Worm (Caenorhabditis elegans) whole organism, L1 larva: ENCODE data around the gene ptr-4.

ENCODE experiments used
- C34B4.2 ChIP-seq: sonication (generic microtip); optimal IDR thresholded peaks from 2 replicates; lab custom pipeline; 2017; ENCODE audit warnings: mild to moderate bottlenecking, missing genetic modification characterization, missing compliant biosample characterization
- Y116A8C.19 ChIP-seq: sonication (generic microtip); optimal IDR thresholded peaks from 2 replicates; lab custom pipeline; 2016; ENCODE audit warnings: missing compliant biosample characterization, missing genetic modification characterization, borderline replicate concordance
- alr-1 ChIP-seq: fragments of 200-800 bp; sonication (Bioruptor generic); optimal IDR thresholded peaks from 2 replicates; lab custom pipeline; 2018; ENCODE audit warnings: borderline replicate concordance, mild to moderate bottlenecking, missing genetic modification characterization, missing compliant biosample characterization
- blmp-1 ChIP-seq: fragments of 150-350 bp; optimal IDR thresholded peaks from 2 replicates; lab custom pipeline; 2014; ENCODE audit warnings: missing biosample characterization, missing genetic modification characterization
- ceh-8 ChIP-seq: fragments of 200-800 bp; sonication (Bioruptor generic); optimal IDR thresholded peaks from 2 replicates; lab custom pipeline; 2018; ENCODE audit warnings: mild to moderate bottlenecking, missing genetic modification characterization, moderate library complexity, missing compliant biosample characterization
- ceh-82 ChIP-seq, 3 experiments: fragments of 150-350 bp in 1 of 3; sonication (generic microtip) in 2 of 3; optimal IDR thresholded peaks; 2 replicates each; lab custom pipeline; 2014 to 2017; ENCODE audit warnings: missing biosample characterization in 3 of 3, missing genetic modification characterization in 3 of 3
- ceh-88 ChIP-seq: fragments of 200-800 bp; sonication (Bioruptor generic); IDR thresholded peaks from 2 replicates; pipeline ENCODE4 v1.3.6; 2022; ENCODE audit warnings: missing genetic modification characterization, missing compliant biosample characterization
- ceh-90 ChIP-seq: sonication (generic microtip); optimal IDR thresholded peaks from 2 replicates; lab custom pipeline; 2016; ENCODE audit warnings: missing genetic modification characterization, missing compliant biosample characterization
- ces-1 ChIP-seq: fragments of 150-350 bp; optimal IDR thresholded peaks from 2 replicates; lab custom pipeline; 2014; ENCODE audit warnings: missing biosample characterization, missing genetic modification reagents, missing genetic modification characterization
- dpl-1 ChIP-seq, 3 experiments: fragments of 150-350 bp in 2 of 3; sonication (generic microtip) in 1 of 3; optimal IDR thresholded peaks; 2 replicates each; lab custom pipeline; 2014 to 2017; ENCODE audit warnings: missing biosample characterization in 3 of 3, missing genetic modification characterization in 3 of 3, missing genetic modification reagents in 3 of 3
- dsc-1 ChIP-seq: sonication (generic microtip); optimal IDR thresholded peaks from 2 replicates; lab custom pipeline; 2016; ENCODE audit warnings: mild to moderate bottlenecking, missing genetic modification characterization, missing compliant biosample characterization
- efl-1 ChIP-seq, 4 experiments: fragments of 150-350 bp; optimal IDR thresholded peaks in 3 of 4; peaks in 1 of 4; 1 replicate in 1 of 4; 2 replicates in 3 of 4; lab custom pipeline; 2014; ENCODE audit warnings: missing biosample characterization in 2 of 4, missing genetic modification characterization in 2 of 4, missing genetic modification reagents in 2 of 4
- efl-3 ChIP-seq: fragments of 200-800 bp; sonication (Bioruptor generic); optimal IDR thresholded peaks from 2 replicates; lab custom pipeline; 2018; ENCODE audit warnings: mild to moderate bottlenecking, missing genetic modification characterization, missing compliant biosample characterization
- egl-13 ChIP-seq: sonication (generic microtip); optimal IDR thresholded peaks from 2 replicates; lab custom pipeline; 2016; ENCODE audit warnings: missing genotype, missing genetic modification reagents, missing genetic modification characterization, missing compliant biosample characterization
- elt-2 ChIP-seq: sonication (generic microtip); optimal IDR thresholded peaks from 2 replicates; lab custom pipeline; 2016; ENCODE audit warnings: missing genetic modification characterization, mild to moderate bottlenecking, inconsistent platforms, missing compliant biosample characterization, missing genetic modification reagents
- grh-1 ChIP-seq: fragments of 200-800 bp; sonication (Bioruptor generic); IDR thresholded peaks from 2 replicates; pipeline ENCODE4 v1.3.6; 2022; ENCODE audit warnings: missing genetic modification reagents, missing genetic modification characterization, missing compliant biosample characterization
- hlh-4 ChIP-seq: sonication (generic microtip); optimal IDR thresholded peaks from 2 replicates; lab custom pipeline; 2016; ENCODE audit warnings: mild to moderate bottlenecking, missing genetic modification characterization, missing compliant biosample characterization
- hpl-2 ChIP-seq: fragments of 150-350 bp; optimal IDR thresholded peaks from 2 replicates; lab custom pipeline; 2014; ENCODE audit warnings: missing biosample characterization, missing genetic modification reagents, missing genetic modification characterization
- irx-1 ChIP-seq: sonication (generic microtip); optimal IDR thresholded peaks from 2 replicates; lab custom pipeline; 2016; ENCODE audit warnings: missing genetic modification characterization, missing compliant biosample characterization
- lin-13 ChIP-seq: fragments of 150-350 bp; optimal IDR thresholded peaks from 2 replicates; lab custom pipeline; 2014; ENCODE audit warnings: missing biosample characterization, missing genetic modification reagents, missing genetic modification characterization
- lin-35 ChIP-seq, 2 experiments: fragments of 150-350 bp; optimal IDR thresholded peaks; 2 replicates each; lab custom pipeline; 2014; ENCODE audit warnings: missing biosample characterization in 2 of 2, missing genetic modification characterization in 2 of 2, missing genetic modification reagents in 2 of 2
- lin-39 ChIP-seq: fragments of 150-350 bp; optimal IDR thresholded peaks from 2 replicates; lab custom pipeline; 2014; ENCODE audit warnings: missing biosample characterization, missing genetic modification reagents, missing genetic modification characterization
- mdl-1 ChIP-seq, 2 experiments: fragments of 150-350 bp; optimal IDR thresholded peaks; 2 replicates each; lab custom pipeline; 2014 to 2017; ENCODE audit warnings: missing biosample characterization in 2 of 2, missing genetic modification characterization in 2 of 2, inconsistent platforms in 1 of 2
- mef-2 ChIP-seq: fragments of 150-350 bp; optimal IDR thresholded peaks from 2 replicates; lab custom pipeline; 2014; ENCODE audit warnings: missing biosample characterization, missing genetic modification characterization
- mep-1 ChIP-seq: fragments of 150-350 bp; optimal IDR thresholded peaks from 2 replicates; lab custom pipeline; 2014; ENCODE audit warnings: missing biosample characterization, missing genetic modification characterization
- nhr-12 ChIP-seq: sonication (generic microtip); optimal IDR thresholded peaks from 2 replicates; lab custom pipeline; 2017; ENCODE audit warnings: missing biosample characterization, missing genetic modification characterization
- nhr-19 ChIP-seq: fragments of 200-800 bp; sonication (Bioruptor generic); conservative IDR thresholded peaks from 2 replicates; pipeline ENCODE4 v1.3.6; 2022; ENCODE audit warnings: missing genetic modification characterization, missing compliant biosample characterization
- nhr-237 ChIP-seq: fragments of 150-350 bp; optimal IDR thresholded peaks from 2 replicates; lab custom pipeline; 2014; ENCODE audit warnings: missing biosample characterization, missing genetic modification characterization
- nhr-28 ChIP-seq: fragments of 150-350 bp; optimal IDR thresholded peaks from 2 replicates; lab custom pipeline; 2014; ENCODE audit warnings: missing biosample characterization, missing genetic modification characterization
- nhr-47 ChIP-seq: sonication (generic microtip); optimal IDR thresholded peaks from 2 replicates; lab custom pipeline; 2016; ENCODE audit warnings: mild to moderate bottlenecking, missing genetic modification characterization, moderate library complexity, missing compliant biosample characterization
- nhr-71 ChIP-seq: sonication (generic microtip); optimal IDR thresholded peaks from 2 replicates; lab custom pipeline; 2016; ENCODE audit warnings: mild to moderate bottlenecking, missing genetic modification characterization, moderate library complexity, missing compliant biosample characterization
- nhr-76 ChIP-seq: sonication (generic microtip); optimal IDR thresholded peaks from 2 replicates; lab custom pipeline; 2017; ENCODE audit warnings: missing biosample characterization, missing genetic modification characterization
- nhr-84 ChIP-seq: sonication (generic microtip); optimal IDR thresholded peaks from 2 replicates; lab custom pipeline; 2017; ENCODE audit warnings: missing biosample characterization, missing genetic modification characterization
- nhr-85 ChIP-seq: sonication (generic microtip); peaks from one replicate; lab custom pipeline; 2016; ENCODE audit warnings: missing genetic modification characterization, inconsistent platforms, missing compliant biosample characterization
- nhr-90 ChIP-seq: sonication (generic microtip); optimal IDR thresholded peaks from 2 replicates; lab custom pipeline; 2016; ENCODE audit warnings: mild to moderate bottlenecking, missing genetic modification characterization, missing compliant biosample characterization; ENCODE audit not compliant: poor library complexity
- pag-3 ChIP-seq: sonication (generic microtip); optimal IDR thresholded peaks from 2 replicates; lab custom pipeline; 2017; ENCODE audit warnings: missing genetic modification characterization, mild to moderate bottlenecking, missing compliant biosample characterization, antibody characterized with exemption, borderline replicate concordance; ENCODE audit not compliant: insufficient read depth
- pax-3 ChIP-seq: fragments of 200-800 bp; sonication (Bioruptor generic); optimal IDR thresholded peaks from 2 replicates; lab custom pipeline; 2018; ENCODE audit warnings: mild to moderate bottlenecking, missing genetic modification characterization, moderate library complexity, missing compliant biosample characterization
- rnt-1 ChIP-seq: sonication (generic microtip); optimal IDR thresholded peaks from 2 replicates; lab custom pipeline; 2016; ENCODE audit warnings: mild to moderate bottlenecking, missing genetic modification characterization, moderate library complexity, missing compliant biosample characterization
- snpc-4 ChIP-seq: fragments of 150-350 bp; optimal IDR thresholded peaks from 2 replicates; lab custom pipeline; 2014; ENCODE audit warnings: missing biosample characterization, missing genetic modification characterization
- snu-23 ChIP-seq: sonication (generic microtip); optimal IDR thresholded peaks from 2 replicates; lab custom pipeline; 2016; ENCODE audit warnings: missing genetic modification characterization, missing compliant biosample characterization
- sox-4 ChIP-seq: sonication (generic microtip); optimal IDR thresholded peaks from 2 replicates; lab custom pipeline; 2016; ENCODE audit warnings: missing genetic modification characterization, missing compliant biosample characterization
- sup-37 ChIP-seq: fragments of 200-800 bp; sonication (Bioruptor generic); optimal IDR thresholded peaks from 2 replicates; lab custom pipeline; 2018; ENCODE audit warnings: mild to moderate bottlenecking, missing genetic modification characterization, missing compliant biosample characterization
- swsn-7 ChIP-seq: sonication (generic microtip); optimal IDR thresholded peaks from 2 replicates; lab custom pipeline; 2016; ENCODE audit warnings: missing genetic modification characterization, missing compliant biosample characterization
- tbx-2 ChIP-seq: sonication (generic microtip); optimal IDR thresholded peaks from 2 replicates; lab custom pipeline; 2016; ENCODE audit warnings: missing genetic modification characterization, missing compliant biosample characterization
- tlp-1 ChIP-seq: fragments of 150-350 bp; optimal IDR thresholded peaks from 2 replicates; lab custom pipeline; 2014; ENCODE audit warnings: missing biosample characterization, missing genetic modification characterization
- unc-30 ChIP-seq: sonication (generic microtip); optimal IDR thresholded peaks from 2 replicates; lab custom pipeline; 2017; ENCODE audit warnings: missing biosample characterization, missing genetic modification characterization
- unc-62 ChIP-seq: fragments of 150-350 bp; optimal IDR thresholded peaks from 2 replicates; lab custom pipeline; 2014; ENCODE audit warnings: missing biosample characterization, missing genetic modification reagents, missing genetic modification characterization
- unc-98 ChIP-seq: fragments of 200-800 bp; sonication (Bioruptor generic); IDR thresholded peaks from 2 replicates; pipeline ENCODE4 v1.3.6; 2022; ENCODE audit warnings: missing genetic modification characterization, missing compliant biosample characterization
- vab-15 ChIP-seq: sonication (generic microtip); optimal IDR thresholded peaks from 2 replicates; lab custom pipeline; 2017; ENCODE audit warnings: missing genotype, mild to moderate bottlenecking, missing genetic modification characterization, missing compliant biosample characterization
- xbp-1 ChIP-seq: sonication (generic microtip); optimal IDR thresholded peaks from 2 replicates; lab custom pipeline; 2016; ENCODE audit warnings: missing genetic modification characterization, missing compliant biosample characterization
- ztf-11 ChIP-seq, 2 experiments: sonication (generic microtip); optimal IDR thresholded peaks; 2 replicates each; lab custom pipeline; 2016 to 2017; ENCODE audit warnings: missing genetic modification characterization in 2 of 2, missing biosample characterization in 1 of 2, missing compliant biosample characterization in 1 of 2
- ztf-4 ChIP-seq: fragments of 150-350 bp; optimal IDR thresholded peaks from 2 replicates; lab custom pipeline; 2014; ENCODE audit warnings: missing biosample characterization, missing genetic modification characterization

The ptr-4 gene

DNA sequence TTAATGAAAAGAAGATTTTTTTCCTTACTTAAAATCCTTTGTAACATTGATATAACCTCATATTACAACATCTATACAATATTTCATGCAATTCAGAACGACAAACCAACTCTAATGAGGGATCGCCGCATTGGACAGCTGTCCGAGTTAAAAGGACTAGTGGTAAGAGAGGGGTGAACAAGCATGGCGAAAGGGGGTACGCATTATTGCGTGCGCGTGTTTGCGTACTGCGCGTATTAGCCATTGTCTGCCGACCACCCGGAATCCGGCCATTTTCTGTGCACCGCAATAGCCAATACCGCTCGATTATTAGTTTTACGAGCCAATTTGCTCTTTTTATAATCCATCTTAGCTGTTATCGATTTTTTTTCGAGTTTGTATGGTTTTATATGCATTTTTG, 31.8 kb upstream of the ptr-4 start, which contains the start of gene C15H9.4:
TSS of gene C15H9.4 (plus strand) at position 93 of the 400 bp plus-strand sequence.
- TF ChIP-seq ceh-8 (GFP tag; lab: Kevin White, UChicago), result no peak
- TF ChIP-seq tbx-2, result peak; percentile 54
- peak; percentile 67 for TF ChIP-seq snu-23 (GFP tag; lab: Kevin White, UChicago)
- peak; percentile 41; the same call in 1 of the 2 replicates for TF ChIP-seq nhr-19 (GFP tag; lab: Robert Waterston, UW)
- TF ChIP-seq C34B4.2, result no peak
- no peak for TF ChIP-seq hpl-2
- TF ChIP-seq unc-62 (GFP tag; lab: Kevin White, UChicago), result no peak
- no peak for TF ChIP-seq efl-3 (GFP tag; lab: Kevin White, UChicago)
- TF ChIP-seq mep-1 (tag; lab: Kevin White, UChicago), result peak; percentile 21
- peak; percentile 30 for TF ChIP-seq sox-4 (tag; lab: Kevin White, UChicago)
- TF ChIP-seq ztf-4 (tag; lab: Kevin White, UChicago), result no peak
- no peak for TF ChIP-seq unc-30 (tag; lab: Kevin White, UChicago)
- TF ChIP-seq nhr-71 (tag; lab: Kevin White, UChicago), result peak; percentile 69
- peak; percentile 18 to 24 for TF ChIP-seq lin-35 (GFP tag; optimal IDR thresholded peaks at IDR 0.05; lab: Kevin White, UChicago)
- no peak for TF ChIP-seq Y116A8C.19 (tag; lab: Kevin White, UChicago)
- peak; percentile 75 for TF ChIP-seq rnt-1 (tag; lab: Kevin White, UChicago)
- TF ChIP-seq lin-13 (GFP tag; lab: Kevin White, UChicago), result no peak
- TF ChIP-seq ceh-82 (tag; optimal IDR thresholded peaks at IDR 0.05; lab: Kevin White, UChicago), result peak; percentile 30 to 58 (median 51)
- TF ChIP-seq hlh-4, result no peak
- no peak for TF ChIP-seq unc-98 (GFP tag; lab: Robert Waterston, UW)
- no peak for TF ChIP-seq elt-2 (tag; lab: Kevin White, UChicago)
- TF ChIP-seq nhr-28 (tag; lab: Kevin White, UChicago), result no peak
- TF ChIP-seq sup-37, result no peak
- peak; percentile 26 for TF ChIP-seq vab-15 (tag; lab: Kevin White, UChicago)
- no peak for TF ChIP-seq nhr-84 (tag; lab: Kevin White, UChicago)
- TF ChIP-seq dsc-1 (tag; lab: Kevin White, UChicago), result peak; percentile 46
- peak; percentile 62 for TF ChIP-seq swsn-7
- TF ChIP-seq nhr-47, result peak; percentile 61
- TF ChIP-seq mdl-1 (tag; optimal IDR thresholded peaks at IDR 0.05; lab: Kevin White, UChicago), result peak in 1 of 2 experiments; percentile 39
- no peak for TF ChIP-seq ceh-90 (tag; lab: Kevin White, UChicago)
- peak; percentile 58 for TF ChIP-seq egl-13
- TF ChIP-seq mef-2 (tag; lab: Kevin White, UChicago), result no peak
- no peak for TF ChIP-seq tlp-1
- TF ChIP-seq ces-1 (GFP tag; lab: Kevin White, UChicago), result no peak
- TF ChIP-seq nhr-85 (tag; lab: Kevin White, UChicago), result peak; percentile 54
- peak; percentile 98 for TF ChIP-seq xbp-1 (tag; lab: Kevin White, UChicago)
- no peak for TF ChIP-seq lin-39 (tag; lab: Kevin White, UChicago)
- no peak for TF ChIP-seq irx-1
- no peak for TF ChIP-seq pag-3 (tag; lab: Kevin White, UChicago)
- no peak for TF ChIP-seq snpc-4 (tag; lab: Kevin White, UChicago)
- no peak for TF ChIP-seq blmp-1 (tag; lab: Kevin White, UChicago)
- TF ChIP-seq nhr-237 (tag; lab: Kevin White, UChicago), result no peak
- TF ChIP-seq nhr-76 (tag; lab: Kevin White, UChicago), result no peak
- TF ChIP-seq ceh-88 (GFP tag; lab: Robert Waterston, UW), result no peak
- peak; percentile 23 to 28 for TF ChIP-seq efl-1 (optimal IDR thresholded peaks at IDR 0.05; lab: Kevin White, UChicago)
- TF ChIP-seq efl-1 (GFP tag; optimal IDR thresholded peaks at IDR 0.05 in 1 of 2; lab: Kevin White, UChicago), result peak in 1 of 2 experiments; percentile 60
- peak in 2 of 3 experiments; percentile 13 to 17 for TF ChIP-seq dpl-1 (GFP tag; optimal IDR thresholded peaks at IDR 0.05; lab: Kevin White, UChicago)
- TF ChIP-seq pax-3 (tag; lab: Kevin White, UChicago), result no peak
- TF ChIP-seq grh-1 (GFP tag; lab: Robert Waterston, UW), result no peak
- no peak for TF ChIP-seq nhr-12 (tag; lab: Kevin White, UChicago)
- peak in 1 of 2 experiments; percentile 37 for TF ChIP-seq ztf-11 (tag; optimal IDR thresholded peaks at IDR 0.05; lab: Kevin White, UChicago)
- TF ChIP-seq nhr-90, result peak; percentile 30
- TF ChIP-seq alr-1 (tag; lab: Kevin White, UChicago), result no peak
